Fruit fly (Drosophila melanogaster) whole organism, prepupa: ENCODE measurements around the gene SNRPG.

Experiments used
- Blimp-1 ChIP-seq: fragments of 200-800 bp; sonication (Bioruptor generic); optimal IDR thresholded peaks from 3 replicates; lab custom pipeline; 2017; ENCODE audit warnings: missing biosample characterization, missing genetic modification characterization, mild to moderate bottlenecking, moderate library complexity, missing genetic modification reagents
- CG10631 ChIP-seq: fragments of 200-800 bp; sonication (Bioruptor generic); optimal IDR thresholded peaks from 2 replicates; lab custom pipeline; 2016; ENCODE audit warnings: missing biosample characterization, missing genetic modification characterization
- CG10669 ChIP-seq: fragments of 200-800 bp; sonication (Bioruptor generic); optimal IDR thresholded peaks from 3 replicates; lab custom pipeline; 2018; ENCODE audit warnings: missing biosample characterization, mild to moderate bottlenecking, missing genetic modification characterization, moderate library complexity
- CG11294 ChIP-seq: fragments of 200-800 bp; sonication (Bioruptor generic); IDR thresholded peaks from 2 replicates; pipeline ENCODE4 v1.3.6; 2022; ENCODE audit warnings: missing biosample characterization, missing genetic modification characterization
- CG11762 ChIP-seq: fragments of 200-800 bp; sonication (Bioruptor generic); optimal IDR thresholded peaks from 3 replicates; lab custom pipeline; 2016; ENCODE audit warnings: missing biosample characterization, missing genetic modification characterization; ENCODE audit not compliant: insufficient read depth
- CG11902 ChIP-seq: fragments of 200-800 bp; sonication (Bioruptor generic); optimal IDR thresholded peaks from 3 replicates; lab custom pipeline; 2016; ENCODE audit warnings: missing biosample characterization, missing genetic modification characterization
- CG1621 ChIP-seq: fragments of 200-800 bp; sonication (Bioruptor generic); optimal IDR thresholded peaks from 3 replicates; lab custom pipeline; 2018; ENCODE audit warnings: missing biosample characterization, mild to moderate bottlenecking, missing genetic modification characterization
- CG3032 ChIP-seq: fragments of 200-800 bp; optimal IDR thresholded peaks from 2 replicates; lab custom pipeline; 2019; ENCODE audit warnings: missing biosample characterization, mild to moderate bottlenecking, missing genetic modification characterization, moderate library complexity
- CG34406 ChIP-seq: fragments of 200-800 bp; sonication (Bioruptor generic); optimal IDR thresholded peaks from 3 replicates; lab custom pipeline; 2016; ENCODE audit warnings: missing biosample characterization, missing genetic modification characterization
- CG3919 ChIP-seq: fragments of 200-800 bp; sonication (Bioruptor generic); optimal IDR thresholded peaks from 3 replicates; lab custom pipeline; 2016; ENCODE audit warnings: missing biosample characterization, missing genetic modification characterization
- CG6854 ChIP-seq: fragments of 200-800 bp; sonication (Bioruptor generic); optimal IDR thresholded peaks from 2 replicates; lab custom pipeline; 2017; ENCODE audit warnings: missing biosample characterization, mild to moderate bottlenecking, missing genetic modification characterization
- CG8319 ChIP-seq: fragments of 200-800 bp; sonication (Bioruptor generic); optimal IDR thresholded peaks from 3 replicates; lab custom pipeline; 2016; ENCODE audit warnings: missing biosample characterization, missing genetic modification characterization
- CG8632 ChIP-seq: fragments of 200-800 bp; sonication (Bioruptor generic); optimal IDR thresholded peaks from 3 replicates; lab custom pipeline; 2016; ENCODE audit warnings: missing biosample characterization, missing genetic modification characterization
- CG9139 ChIP-seq: fragments of 200-800 bp; sonication (Bioruptor generic); optimal IDR thresholded peaks from 3 replicates; lab custom pipeline; 2017; ENCODE audit warnings: missing biosample characterization, mild to moderate bottlenecking, missing genetic modification characterization
- Eip78C ChIP-seq: fragments of 200-800 bp; sonication (Bioruptor generic); peaks from one replicate; lab custom pipeline; 2016; ENCODE audit warnings: missing biosample characterization, missing genetic modification characterization
- Gug ChIP-seq: fragments of 200-800 bp; sonication (Bioruptor generic); IDR thresholded peaks from 2 replicates; pipeline ENCODE4 v1.3.6; 2022; ENCODE audit warnings: missing biosample characterization, missing genetic modification characterization
- Hr38 ChIP-seq: sonication (Bioruptor generic); optimal IDR thresholded peaks from 2 replicates; lab custom pipeline; 2016; ENCODE audit warnings: missing biosample characterization, missing genetic modification characterization
- Hr39 ChIP-seq: fragments of 200-800 bp; sonication (Bioruptor generic); optimal IDR thresholded peaks from 2 replicates; lab custom pipeline; 2016; ENCODE audit warnings: missing biosample characterization, missing genetic modification characterization
- Hr4 ChIP-seq: fragments of 200-800 bp; sonication (Bioruptor generic); optimal IDR thresholded peaks from 3 replicates; lab custom pipeline; 2016; ENCODE audit warnings: missing biosample characterization, missing genetic modification characterization
- Met ChIP-seq: fragments of 200-800 bp; sonication (Bioruptor generic); optimal IDR thresholded peaks from 3 replicates; lab custom pipeline; 2016; ENCODE audit warnings: missing biosample characterization, missing genetic modification characterization
- OdsH ChIP-seq: fragments of 200-800 bp; sonication (Bioruptor generic); optimal IDR thresholded peaks from 3 replicates; lab custom pipeline; 2016; ENCODE audit warnings: missing biosample characterization, missing genetic modification characterization
- Smox ChIP-seq: fragments of 200-800 bp; sonication (Bioruptor generic); optimal IDR thresholded peaks from 3 replicates; lab custom pipeline; 2016; ENCODE audit warnings: missing biosample characterization, missing genetic modification characterization
- Sox102F ChIP-seq: fragments of 200-800 bp; sonication (Bioruptor generic); optimal IDR thresholded peaks from 2 replicates; lab custom pipeline; 2016; ENCODE audit warnings: missing biosample characterization, mild to moderate bottlenecking, missing genetic modification characterization
- Sox14 ChIP-seq: fragments of 200-800 bp; sonication (Bioruptor generic); optimal IDR thresholded peaks from 3 replicates; lab custom pipeline; 2016; ENCODE audit warnings: missing biosample characterization, missing genetic modification characterization
- achi ChIP-seq: fragments of 200-800 bp; sonication (Bioruptor generic); optimal IDR thresholded peaks from 3 replicates; lab custom pipeline; 2016; ENCODE audit warnings: missing biosample characterization, missing genetic modification characterization
- acj6 ChIP-seq: fragments of 200-800 bp; sonication (Bioruptor generic); optimal IDR thresholded peaks from 3 replicates; lab custom pipeline; 2016; ENCODE audit warnings: missing biosample characterization, missing genetic modification characterization
- dac ChIP-seq: fragments of 200-800 bp; sonication (Bioruptor generic); optimal IDR thresholded peaks from 2 replicates; lab custom pipeline; 2017; ENCODE audit warnings: missing biosample characterization, mild to moderate bottlenecking, missing genetic modification characterization
- dsx ChIP-seq: fragments of 200-800 bp; optimal IDR thresholded peaks from 3 replicates; lab custom pipeline; 2019; ENCODE audit warnings: missing biosample characterization, mild to moderate bottlenecking, missing genetic modification characterization, moderate library complexity; ENCODE audit not compliant: poor library complexity, severe bottlenecking
- eg ChIP-seq: fragments of 200-800 bp; sonication (Bioruptor generic); IDR thresholded peaks from 3 replicates; pipeline ENCODE4 v1.3.6; 2022; ENCODE audit warnings: missing biosample characterization, missing genetic modification characterization
- esn ChIP-seq: fragments of 200-800 bp; sonication (Bioruptor generic); optimal IDR thresholded peaks from 2 replicates; lab custom pipeline; 2016; ENCODE audit warnings: missing biosample characterization, mild to moderate bottlenecking, missing genetic modification characterization, moderate library complexity
- fd59A ChIP-seq: fragments of 200-800 bp; sonication (Bioruptor generic); optimal IDR thresholded peaks from 2 replicates; lab custom pipeline; 2017; ENCODE audit warnings: missing biosample characterization, mild to moderate bottlenecking, missing genetic modification characterization, missing genetic modification reagents
- fd85E ChIP-seq: fragments of 200-800 bp; sonication (Bioruptor generic); optimal IDR thresholded peaks from 3 replicates; lab custom pipeline; 2016; ENCODE audit warnings: missing biosample characterization, missing genetic modification characterization
- lz ChIP-seq: fragments of 200-800 bp; sonication (Bioruptor generic); optimal IDR thresholded peaks from 3 replicates; lab custom pipeline; 2016; ENCODE audit warnings: missing biosample characterization, missing genetic modification characterization
- net ChIP-seq: fragments of 200-800 bp; sonication (Bioruptor generic); optimal IDR thresholded peaks from 3 replicates; lab custom pipeline; 2016; ENCODE audit warnings: missing biosample characterization, missing genetic modification characterization
- pdm3 ChIP-seq: fragments of 200-800 bp; sonication (Bioruptor generic); optimal IDR thresholded peaks from 3 replicates; lab custom pipeline; 2016; ENCODE audit warnings: missing biosample characterization, missing genetic modification characterization
- ss ChIP-seq, 2 experiments: fragments of 200-800 bp; sonication (Bioruptor generic); optimal IDR thresholded peaks; 2 replicates in 1 of 2; 3 replicates in 1 of 2; lab custom pipeline; 2017 to 2018; ENCODE audit warnings: mild to moderate bottlenecking in 2 of 2, missing biosample characterization in 2 of 2, missing genetic modification characterization in 2 of 2, moderate library complexity in 1 of 2
- svp ChIP-seq: fragments of 200-800 bp; sonication (Bioruptor generic); peaks from one replicate; lab custom pipeline; 2016; ENCODE audit warnings: missing biosample characterization, missing genetic modification characterization

SNRPG gene

dm6 chrX:16689339-16689738 lies 49.1 kb upstream of the SNRPG start:
- TF ChIP-seq acj6 (GFP tag; lab: Kevin White, UChicago) (no peak), OdsH (GFP tag; lab: Kevin White, UChicago) (no peak), achi (GFP tag; lab: Kevin White, UChicago) (no peak), Sox102F (no peak), Gug (GFP tag; lab: Robert Waterston, UW) (no peak), CG8319 (GFP tag; lab: Kevin White, UChicago) (no peak), lz (no peak), fd59A (GFP tag; lab: Kevin White, UChicago) (no peak), Hr38 (GFP tag; lab: Kevin White, UChicago) (no peak), dac (GFP tag; lab: Kevin White, UChicago) (no peak), CG1621 (tag; lab: Kevin White, UChicago) (no peak), CG3032 (tag; lab: Kevin White, UChicago) (no peak), eg (no peak), Met (GFP tag; lab: Kevin White, UChicago) (no peak), svp (no peak), ss (GFP tag; optimal IDR thresholded peaks at IDR 0.05; lab: Kevin White, UChicago) (no peak), fd85E (GFP tag; lab: Kevin White, UChicago) (no peak), CG3919 (no peak)

- TF ChIP-seq esn (GFP tag; lab: Kevin White, UChicago) (no peak), Smox (no peak), Hr4 (GFP tag; lab: Kevin White, UChicago) (no peak), net (GFP tag; lab: Kevin White, UChicago) (no peak), pdm3 (GFP tag; lab: Kevin White, UChicago) (no peak), CG8632 (GFP tag; lab: Kevin White, UChicago) (no peak), CG11294 (GFP tag; lab: Robert Waterston, UW) (no peak), Sox102F (no peak), CG10669 (GFP tag; lab: Kevin White, UChicago) (no peak), dac (GFP tag; lab: Kevin White, UChicago) (no peak), CG3919 (no peak), lz (no peak), CG11762 (GFP tag; lab: Kevin White, UChicago) (no peak), CG9139 (GFP tag; lab: Kevin White, UChicago) (no peak), CG6854 (GFP tag; lab: Kevin White, UChicago) (no peak), CG10631 (GFP tag; lab: Kevin White, UChicago) (no peak), svp (no peak), Blimp-1 (GFP tag; lab: Kevin White, UChicago) (no peak)
Observed at dm6 chrX:16688106-16688459, 47.9 kb upstream of the SNRPG start.

dm6 chrX:16687400-16688105 lies 47.3 kb upstream of the SNRPG start:
- no peak for TF ChIP-seq Eip78C (GFP tag; lab: Kevin White, UChicago)
- TF ChIP-seq net (GFP tag; lab: Kevin White, UChicago): no peak

dm6 chrX:16683765-16684164 lies 43.5 kb upstream of the SNRPG start, which contains the start of gene Axs:
Gene Axs (minus strand): TSS chrX:16683895.
- TF ChIP-seq CG34406 (GFP tag; lab: Kevin White, UChicago) (no peak), Sox14 (GFP tag; lab: Kevin White, UChicago) (peak; percentile 35), Hr39 (GFP tag; lab: Kevin White, UChicago) (no peak), dsx (GFP tag; lab: Kevin White, UChicago) (peak; percentile 93), fd59A (GFP tag; lab: Kevin White, UChicago) (no peak), CG11902 (GFP tag; lab: Kevin White, UChicago) (no peak), CG8319 (GFP tag; lab: Kevin White, UChicago) (no peak), dac (GFP tag; lab: Kevin White, UChicago) (no peak), pdm3 (GFP tag; lab: Kevin White, UChicago) (peak; percentile 5), achi (GFP tag; lab: Kevin White, UChicago) (peak; percentile 29), Eip78C (GFP tag; lab: Kevin White, UChicago) (peak; percentile 21)
